Fruit fly (Drosophila melanogaster): Measurements from ENCODE around the gene CG14300.
A peak's percentile ranks its signal among the peaks of the same experiment; 100 is the strongest.

CG14300 gene

dm6 chr3R:18721368-18721767 is 27.9 kb upstream of the CG14300 start:
- TF ChIP-seq CG17801 (GFP tag; optimal IDR thresholded peaks at IDR 0.05; ENCODE audit: partially characterized antibody), result no peak

- TF ChIP-seq CG17801 (GFP tag; optimal IDR thresholded peaks at IDR 0.05; ENCODE audit: partially characterized antibody), result no peak
Measured at dm6 chr3R:18719767-18720341, 26.3 kb upstream of the CG14300 start.

DNA sequence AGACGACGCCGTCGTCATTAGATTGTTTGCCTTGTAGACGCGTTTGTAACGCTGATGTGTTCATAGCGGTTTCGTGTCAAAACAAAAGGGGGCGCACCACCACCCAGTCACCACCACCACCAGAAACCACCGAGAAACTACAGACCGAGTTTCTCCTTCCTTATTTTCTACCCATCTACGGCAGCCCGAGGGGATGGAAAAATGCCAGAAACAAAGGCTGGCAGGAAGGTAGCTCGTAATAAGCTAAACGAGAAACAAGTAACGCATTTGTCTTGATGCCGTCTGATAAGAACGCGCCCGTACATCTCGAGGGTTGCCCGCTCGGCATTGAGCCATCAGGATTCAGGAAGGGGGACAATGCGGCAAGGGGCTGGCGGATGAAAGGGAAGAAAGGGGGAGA is 14.0 kb upstream of the CG14300 start:
- TF ChIP-seq CG17801 (GFP tag; optimal IDR thresholded peaks at IDR 0.05; ENCODE audit: partially characterized antibody), result no peak

dm6 chr3R:18706289-18706688 is 12.8 kb upstream of the CG14300 start:
- no peak for TF ChIP-seq CG17801 (GFP tag; optimal IDR thresholded peaks at IDR 0.05; ENCODE audit: partially characterized antibody)

- no peak for TF ChIP-seq CG17801 (GFP tag; optimal IDR thresholded peaks at IDR 0.05; ENCODE audit: partially characterized antibody)
Measured at dm6 chr3R:18705150-18705549, 11.6 kb upstream of the CG14300 start, which contains the start of the genes ChAT and VAChT. ChAT (plus strand) TSS chr3R:18705501. VAChT (plus strand) TSS chr3R:18705501.

DNA sequence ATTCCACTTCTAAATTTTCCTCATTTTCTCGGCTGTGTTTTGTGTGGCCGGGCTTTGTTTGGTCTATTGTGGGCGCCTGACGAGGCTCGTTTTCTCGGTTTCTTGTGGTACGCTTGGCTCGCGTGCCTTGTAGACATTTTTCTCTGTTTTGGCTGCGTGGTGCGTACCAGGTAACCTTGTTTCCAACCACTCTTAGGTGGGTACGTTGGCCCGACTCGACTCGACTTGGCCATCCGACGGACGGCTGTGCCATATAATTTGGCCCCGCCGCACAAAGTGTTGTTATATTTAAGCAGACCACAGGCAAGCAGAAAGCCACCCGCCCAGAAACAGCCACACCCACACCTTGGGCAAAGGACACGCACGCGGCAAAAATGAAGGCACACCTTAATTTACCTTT is 10.0 kb upstream of the CG14300 start:
- TF ChIP-seq CG17801 (GFP tag; optimal IDR thresholded peaks at IDR 0.05; ENCODE audit: partially characterized antibody), result no peak

- no peak for TF ChIP-seq CG17801 (GFP tag; optimal IDR thresholded peaks at IDR 0.05; ENCODE audit: partially characterized antibody)
Measured at dm6 chr3R:18698855-18699569, 5.5 kb upstream of the CG14300 start.

DNA sequence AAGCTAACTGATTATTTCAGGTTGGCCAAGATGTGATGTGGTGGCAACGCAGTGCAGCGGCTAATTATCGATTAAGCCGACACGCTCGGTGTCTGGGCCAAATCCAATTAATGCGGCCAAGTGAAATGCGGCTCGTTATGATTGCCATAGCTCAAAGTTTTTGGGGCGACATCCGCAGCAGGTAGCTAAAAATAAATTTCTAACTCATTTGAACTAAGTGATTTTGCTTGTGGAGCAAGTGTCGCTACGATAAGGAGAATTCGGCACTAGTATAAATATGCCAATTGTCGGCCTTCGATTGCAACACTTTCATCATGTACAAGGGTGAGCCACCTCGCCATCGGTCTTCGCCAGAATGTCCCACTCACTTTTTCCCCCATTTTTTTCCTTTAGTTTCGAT is 1.4 kb upstream of the CG14300 start, which contains the start of gene CG34282:
Gene CG34282 (plus strand): TSS at position 301 of the 400 bp plus-strand sequence.
- no peak for TF ChIP-seq CG17801 (GFP tag; optimal IDR thresholded peaks at IDR 0.05; ENCODE audit: partially characterized antibody)

dm6 chr3R:18692619-18693018 is 892 bp downstream of the CG14300 start, which contains the start of gene Muc91C:
Muc91C (minus strand) TSS chr3R:18692719.
- no peak for TF ChIP-seq CG17801 (GFP tag; optimal IDR thresholded peaks at IDR 0.05; ENCODE audit: partially characterized antibody)

DNA sequence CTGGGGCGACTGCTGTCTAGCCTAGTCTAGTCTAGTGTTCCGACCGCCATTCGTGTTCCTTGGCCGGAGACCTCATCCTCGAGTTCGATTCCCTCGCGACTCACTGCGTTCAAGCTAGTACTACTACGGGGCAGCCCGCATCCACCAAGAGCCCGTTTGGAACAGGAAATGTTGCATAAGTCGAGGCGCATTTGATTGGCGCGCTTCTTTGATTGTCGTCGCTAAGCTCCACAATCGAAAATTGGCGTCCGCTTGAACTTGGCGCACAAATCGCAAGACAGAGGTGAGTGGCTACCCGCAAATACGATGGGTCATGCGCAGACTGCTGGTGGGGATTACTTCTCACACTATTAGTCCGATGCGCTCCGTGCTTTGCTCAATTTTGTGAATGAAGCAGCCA is 12.5 kb downstream of the CG14300 start:
- no peak for TF ChIP-seq CG17801 (GFP tag; optimal IDR thresholded peaks at IDR 0.05; ENCODE audit: partially characterized antibody)

dm6 chr3R:18680332-18680731 is 13.2 kb downstream of the CG14300 start, which contains the start of the genes CG46318 and ChT:
CG46318 (plus strand) TSS chr3R:18680604.
ChT (plus strand) TSS chr3R:18680604.
- TF ChIP-seq CG17801 (GFP tag; optimal IDR thresholded peaks at IDR 0.05; ENCODE audit: partially characterized antibody), result no peak

- no peak for TF ChIP-seq CG17801 (GFP tag; optimal IDR thresholded peaks at IDR 0.05; ENCODE audit: partially characterized antibody)
Measured at dm6 chr3R:18677500-18677940, 16.0 kb downstream of the CG14300 start, which contains the start of the genes dind and CG7706. dind (minus strand) TSS chr3R:18677539. CG7706 (plus strand) TSS chr3R:18677818.

DNA sequence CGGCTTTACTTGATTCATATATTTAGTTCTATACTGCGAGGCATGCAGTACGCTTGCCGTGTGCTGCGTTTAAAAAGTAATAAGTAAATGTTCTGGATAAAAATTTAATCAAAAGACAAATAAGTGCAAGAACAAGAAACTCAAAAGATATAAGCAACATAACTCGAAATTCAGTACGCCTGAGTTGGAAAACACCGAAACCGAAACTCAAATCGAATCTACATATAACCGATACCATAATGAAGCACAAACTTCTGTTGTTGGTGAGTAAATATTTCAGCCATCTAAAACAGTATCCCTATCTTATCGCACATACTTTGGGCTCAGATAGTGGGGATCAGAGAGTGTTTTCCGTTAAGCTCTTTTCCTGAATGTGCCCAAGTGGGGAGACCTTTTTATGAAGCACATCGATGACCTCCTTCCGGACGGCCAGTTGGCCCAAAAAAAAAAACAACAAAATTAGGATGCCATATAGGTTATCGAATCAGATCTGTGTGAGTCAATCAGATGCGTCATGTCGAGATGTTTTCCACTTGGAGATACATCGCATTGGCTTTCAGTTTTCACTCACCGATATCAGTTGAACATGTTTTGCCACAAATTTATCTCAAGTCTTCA is 22.3 kb downstream of the CG14300 start, which contains the start of gene CG31230:
Gene CG31230 (plus strand): TSS at position 568 of the 618 bp plus-strand sequence.
- TF ChIP-seq CG17801 (GFP tag; optimal IDR thresholded peaks at IDR 0.05; ENCODE audit: partially characterized antibody), result no peak

dm6 chr3R:18670441-18671111 is 22.9 kb downstream of the CG14300 start:
- TF ChIP-seq CG17801 (GFP tag; optimal IDR thresholded peaks at IDR 0.05; ENCODE audit: partially characterized antibody), result peak; percentile 72

DNA sequence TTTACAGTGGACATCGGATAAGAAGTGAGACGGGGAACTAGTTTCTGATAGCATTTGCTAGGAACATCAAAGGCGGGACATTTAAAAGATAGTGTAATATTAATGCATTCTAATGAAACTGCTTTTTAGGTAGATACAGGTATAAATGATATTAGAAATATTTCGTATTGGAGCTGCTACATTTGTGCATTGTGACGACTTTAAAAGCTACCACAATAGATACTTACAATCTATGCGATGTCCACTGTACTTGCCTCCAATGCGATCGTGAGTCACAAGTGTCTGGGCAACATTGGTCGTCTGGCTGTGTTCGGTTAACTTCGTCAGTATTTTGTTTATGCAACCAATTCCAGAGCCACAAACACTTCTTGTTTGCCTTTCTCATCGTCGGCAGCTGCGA is 23.7 kb downstream of the CG14300 start:
- TF ChIP-seq CG17801 (GFP tag; optimal IDR thresholded peaks at IDR 0.05; ENCODE audit: partially characterized antibody), result no peak

Measured in ovary, adult (tissue).